Worm (Caenorhabditis elegans): Measurements from ENCODE around the gene ZK792.4.

ce11 chrIV:11645354-11645753 is 36.5 kb downstream of the ZK792.4 start:
- TF ChIP-seq cog-1 (tag; optimal IDR thresholded peaks at IDR 0.05) (no peak), ztf-29 (GFP tag; IDR thresholded peaks at IDR 0.05) (no peak), klf-2 (GFP tag; conservative IDR thresholded peaks at IDR 0.05) (no peak), flt-1 (GFP tag; IDR thresholded peaks at IDR 0.05) (no peak), ref-1 (GFP tag; conservative IDR thresholded peaks at IDR 0.05) (no peak), med-1 (GFP tag; optimal IDR thresholded peaks at IDR 0.05; ENCODE audit: insufficient read depth) (no peak)
